Worm (Caenorhabditis elegans) whole organism, mixed stage, embryonic: ENCODE data around the gene Y41C4A.18.

Experiments used
- M03D4.4 ChIP-seq: sonication (generic microtip); optimal IDR thresholded peaks from 2 replicates; lab custom pipeline; 2017; ENCODE audit warnings: mild to moderate bottlenecking, missing genetic modification characterization, missing compliant biosample characterization
- bed-3 ChIP-seq: fragments of 200-800 bp; sonication (Bioruptor generic); optimal IDR thresholded peaks from 3 replicates; lab custom pipeline; 2018; ENCODE audit warnings: mild to moderate bottlenecking, missing genetic modification characterization, moderate library complexity, missing compliant biosample characterization
- blmp-1 ChIP-seq: fragments of 150-350 bp; optimal IDR thresholded peaks from 2 replicates; lab custom pipeline; 2014; ENCODE audit warnings: missing biosample characterization, missing genetic modification characterization
- ceh-43 ChIP-seq: fragments of 200-800 bp; sonication (Bioruptor generic); optimal IDR thresholded peaks from 2 replicates; lab custom pipeline; 2018; ENCODE audit warnings: mild to moderate bottlenecking, missing genetic modification characterization, moderate library complexity, missing compliant biosample characterization
- ces-1 ChIP-seq: fragments of 150-350 bp; optimal IDR thresholded peaks from 2 replicates; lab custom pipeline; 2014; ENCODE audit warnings: missing biosample characterization, missing genetic modification reagents, missing genetic modification characterization
- elt-1 ChIP-seq: sonication (generic microtip); optimal IDR thresholded peaks from 2 replicates; lab custom pipeline; 2017; ENCODE audit warnings: missing genetic modification characterization, mild to moderate bottlenecking, missing compliant biosample characterization, antibody characterized with exemption, moderate library complexity, borderline replicate concordance; ENCODE audit not compliant: insufficient read depth
- elt-3 ChIP-seq: fragments of 150-350 bp; optimal IDR thresholded peaks from 2 replicates; lab custom pipeline; 2014; ENCODE audit warnings: missing biosample characterization, missing genetic modification characterization
- flh-1 ChIP-seq: fragments of 200-800 bp; sonication (Bioruptor generic); optimal IDR thresholded peaks from 2 replicates; lab custom pipeline; 2018; ENCODE audit warnings: mild to moderate bottlenecking, missing genetic modification characterization, moderate library complexity, missing compliant biosample characterization
- ham-2 ChIP-seq: fragments of 200-800 bp; sonication (Bioruptor generic); optimal IDR thresholded peaks from 2 replicates; lab custom pipeline; 2018; ENCODE audit warnings: mild to moderate bottlenecking, missing genetic modification characterization, missing compliant biosample characterization
- hlh-1 ChIP-seq: fragments of 150-350 bp; optimal IDR thresholded peaks from 2 replicates; lab custom pipeline; 2014; ENCODE audit warnings: missing biosample characterization, missing genetic modification reagents, missing genetic modification characterization
- lin-13 ChIP-seq: fragments of 150-350 bp; optimal IDR thresholded peaks from 2 replicates; lab custom pipeline; 2014; ENCODE audit warnings: missing biosample characterization, missing genetic modification characterization
- lin-32 ChIP-seq: fragments of 200-800 bp; sonication (Bioruptor generic); optimal IDR thresholded peaks from 2 replicates; lab custom pipeline; 2018; ENCODE audit warnings: mild to moderate bottlenecking, missing genetic modification characterization, missing compliant biosample characterization
- lsy-2 ChIP-seq: fragments of 150-350 bp; optimal IDR thresholded peaks from 2 replicates; lab custom pipeline; 2014; ENCODE audit warnings: missing biosample characterization, missing genetic modification characterization
- mab-5 ChIP-seq: fragments of 150-350 bp; optimal IDR thresholded peaks from 2 replicates; lab custom pipeline; 2014; ENCODE audit warnings: missing biosample characterization, missing genetic modification characterization
- mep-1 ChIP-seq: fragments of 150-350 bp; optimal IDR thresholded peaks from 2 replicates; lab custom pipeline; 2017; ENCODE audit warnings: missing biosample characterization, missing genetic modification reagents, missing genetic modification characterization, inconsistent platforms
- mls-2 ChIP-seq: sonication (generic microtip); optimal IDR thresholded peaks from 2 replicates; lab custom pipeline; 2016; ENCODE audit warnings: mild to moderate bottlenecking, missing genetic modification characterization, moderate library complexity, missing compliant biosample characterization
- nhr-12 ChIP-seq: fragments of 150-350 bp; optimal IDR thresholded peaks from 2 replicates; lab custom pipeline; 2014; ENCODE audit warnings: missing biosample characterization, missing genetic modification characterization
- nhr-2 ChIP-seq: fragments of 150-350 bp; optimal IDR thresholded peaks from 2 replicates; lab custom pipeline; 2014; ENCODE audit warnings: missing biosample characterization, missing genetic modification characterization
- nhr-237 ChIP-seq: fragments of 150-350 bp; optimal IDR thresholded peaks from 2 replicates; lab custom pipeline; 2014; ENCODE audit warnings: missing biosample characterization, missing genetic modification characterization
- nhr-28 ChIP-seq: fragments of 150-350 bp; optimal IDR thresholded peaks from 2 replicates; lab custom pipeline; 2014; ENCODE audit warnings: missing biosample characterization, missing genetic modification characterization
- nhr-76 ChIP-seq: sonication (generic microtip); optimal IDR thresholded peaks from 2 replicates; lab custom pipeline; 2017; ENCODE audit warnings: missing biosample characterization, missing genetic modification characterization
- pha-4 ChIP-seq: fragments of 150-350 bp; optimal IDR thresholded peaks from 2 replicates; lab custom pipeline; 2018; ENCODE audit warnings: missing biosample characterization, missing genetic modification reagents, missing genetic modification characterization
- sem-2 ChIP-seq: fragments of 200-800 bp; sonication (Bioruptor generic); optimal IDR thresholded peaks from 2 replicates; lab custom pipeline; 2018; ENCODE audit warnings: mild to moderate bottlenecking, missing genetic modification characterization, missing compliant biosample characterization
- snpc-4 ChIP-seq: fragments of 150-350 bp; optimal IDR thresholded peaks from 2 replicates; lab custom pipeline; 2014; ENCODE audit warnings: missing biosample characterization, missing genetic modification characterization
- sptf-1 ChIP-seq: sonication (generic microtip); optimal IDR thresholded peaks from 2 replicates; lab custom pipeline; 2017; ENCODE audit warnings: mild to moderate bottlenecking, missing genetic modification characterization, moderate library complexity, missing compliant biosample characterization
- tbx-8 ChIP-seq: fragments of 200-800 bp; sonication (Bioruptor generic); optimal IDR thresholded peaks from 2 replicates; lab custom pipeline; 2018; ENCODE audit warnings: mild to moderate bottlenecking, missing genetic modification characterization, moderate library complexity, missing compliant biosample characterization
- unc-39 ChIP-seq: fragments of 150-350 bp; optimal IDR thresholded peaks from 2 replicates; lab custom pipeline; 2014; ENCODE audit warnings: missing biosample characterization, missing genetic modification characterization
- unc-62 ChIP-seq: fragments of 150-350 bp; optimal IDR thresholded peaks from 2 replicates; lab custom pipeline; 2014; ENCODE audit warnings: missing biosample characterization, missing genetic modification reagents, missing genetic modification characterization
- zip-8 ChIP-seq: fragments of 150-350 bp; optimal IDR thresholded peaks from 2 replicates; lab custom pipeline; 2014; ENCODE audit warnings: missing biosample characterization, missing genetic modification characterization
- ztf-11 ChIP-seq: fragments of 150-350 bp; optimal IDR thresholded peaks from 2 replicates; lab custom pipeline; 2014; ENCODE audit warnings: missing biosample characterization, missing genetic modification characterization

The Y41C4A.18 gene

DNA sequence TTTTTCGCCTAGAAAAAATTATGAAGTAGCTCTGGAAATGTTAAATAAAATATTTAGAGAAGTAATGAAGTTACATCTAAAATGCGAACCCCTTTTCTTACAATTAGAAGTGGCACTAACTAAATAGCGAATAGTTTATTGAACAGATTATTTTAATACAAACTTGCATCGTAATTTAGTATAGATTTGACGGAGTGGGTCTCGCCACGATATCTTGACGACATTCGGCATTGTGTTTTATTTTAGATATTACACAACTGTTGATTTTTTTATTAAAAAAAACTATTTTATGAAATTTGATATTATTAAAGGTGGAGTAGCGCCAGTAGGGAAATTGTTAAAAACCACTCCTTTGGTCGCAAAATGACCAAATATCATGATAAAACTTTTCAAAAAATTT, 40.5 kb upstream of the Y41C4A.18 start:
- TF ChIP-seq mab-5 (tag; lab: Kevin White, UChicago) (no peak), mls-2 (no peak), nhr-237 (tag; lab: Kevin White, UChicago) (no peak), snpc-4 (tag; lab: Kevin White, UChicago) (no peak), mep-1 (tag; lab: Kevin White, UChicago) (no peak), bed-3 (GFP tag; lab: Kevin White, UChicago) (no peak), pha-4 (tag; lab: Kevin White, UChicago) (no peak)

DNA sequence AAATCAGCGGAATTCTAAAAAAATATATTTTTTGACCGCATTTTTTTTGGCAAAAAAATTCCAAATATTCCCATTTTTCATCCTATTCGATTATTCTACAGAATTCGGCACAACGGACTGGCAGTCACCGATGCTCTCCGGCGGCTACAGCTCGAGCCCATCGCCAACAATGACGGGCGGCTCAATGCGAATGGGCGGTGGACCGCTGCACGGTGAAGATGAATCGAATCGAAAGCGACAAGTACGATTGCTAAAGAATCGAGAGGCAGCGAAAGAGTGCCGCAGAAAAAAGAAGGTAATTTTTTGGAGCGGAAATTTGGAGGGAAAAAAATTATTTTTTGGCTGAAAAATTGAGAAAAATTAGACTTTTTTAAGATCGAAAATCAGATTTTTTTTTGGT, 38.0 kb upstream of the Y41C4A.18 start:
- TF ChIP-seq nhr-28 (tag; lab: Kevin White, UChicago) (no peak), ztf-11 (tag; lab: Kevin White, UChicago) (no peak), hlh-1 (tag; lab: Kevin White, UChicago) (no peak), mep-1 (tag; lab: Kevin White, UChicago) (no peak), ham-2 (no peak), bed-3 (GFP tag; lab: Kevin White, UChicago) (no peak), lsy-2 (no peak), sem-2 (GFP tag; lab: Kevin White, UChicago) (no peak)

DNA sequence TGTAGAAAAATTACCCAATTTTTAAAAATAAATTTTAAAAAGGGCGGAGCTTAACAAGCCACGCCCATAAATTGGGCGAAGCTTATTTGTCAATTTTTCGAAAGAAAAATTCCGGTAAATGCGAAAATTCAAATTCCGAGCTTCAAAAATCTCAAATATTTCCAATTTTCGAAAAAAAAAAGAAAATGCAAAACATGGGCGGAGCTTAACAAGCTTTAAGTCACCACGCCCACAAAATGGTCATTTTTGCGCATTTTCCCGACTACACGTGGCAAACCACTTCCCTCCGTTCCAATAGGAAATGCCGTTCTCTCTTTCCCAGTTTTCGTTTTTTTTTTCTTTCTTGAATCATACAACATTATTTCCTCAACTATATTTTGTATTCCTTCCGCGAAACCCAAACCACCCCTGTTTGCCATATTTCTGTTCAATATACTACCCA, 35.9 kb upstream of the Y41C4A.18 start:
- TF ChIP-seq snpc-4 (tag; lab: Kevin White, UChicago) (no peak), elt-3 (tag; lab: Kevin White, UChicago) (no peak), nhr-76 (no peak), blmp-1 (tag; lab: Kevin White, UChicago) (no peak), zip-8 (tag; lab: Kevin White, UChicago) (no peak), lin-13 (tag; lab: Kevin White, UChicago) (no peak), elt-1 (tag; lab: Kevin White, UChicago) (no peak), tbx-8 (GFP tag; lab: Kevin White, UChicago) (no peak), nhr-237 (tag; lab: Kevin White, UChicago) (no peak), M03D4.4 (no peak), sem-2 (GFP tag; lab: Kevin White, UChicago) (no peak), unc-62 (GFP tag; lab: Kevin White, UChicago) (no peak), nhr-28 (tag; lab: Kevin White, UChicago) (no peak), nhr-2 (tag; lab: Kevin White, UChicago) (no peak)
- TF ChIP-seq, all 35 proteins: peak for 0

DNA sequence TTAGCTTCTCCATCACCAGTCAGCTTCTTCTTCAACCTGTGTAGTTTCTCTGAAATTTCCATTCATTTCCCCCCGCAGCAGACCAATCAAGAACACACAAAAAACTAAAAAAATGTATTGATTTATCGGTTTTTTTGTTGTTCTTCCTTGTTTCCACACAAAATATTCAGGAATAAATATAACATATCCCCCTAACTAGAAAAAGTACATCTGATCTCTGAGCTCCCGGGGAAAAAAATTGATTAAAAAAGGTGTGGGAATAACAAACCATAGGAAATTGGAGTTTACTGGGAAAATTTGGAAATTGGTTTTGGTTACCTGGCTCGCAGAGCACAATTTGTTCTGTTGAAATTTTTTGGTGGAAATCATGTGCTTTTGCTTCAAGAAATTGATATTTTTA, 35.4 kb upstream of the Y41C4A.18 start, which contains the start of gene Y41C4A.22:
Gene Y41C4A.22, plus strand, starts transcription at position 301 of the 400 bp plus-strand sequence.
- TF ChIP-seq nhr-2 (tag; lab: Kevin White, UChicago) (no peak), lsy-2 (no peak), bed-3 (GFP tag; lab: Kevin White, UChicago) (no peak), nhr-12 (tag; lab: Kevin White, UChicago) (no peak), unc-39 (tag; lab: Kevin White, UChicago) (no peak), hlh-1 (tag; lab: Kevin White, UChicago) (no peak), sptf-1 (tag; lab: Kevin White, UChicago) (no peak), blmp-1 (tag; lab: Kevin White, UChicago) (no peak), lin-32 (GFP tag; lab: Kevin White, UChicago) (no peak)

DNA sequence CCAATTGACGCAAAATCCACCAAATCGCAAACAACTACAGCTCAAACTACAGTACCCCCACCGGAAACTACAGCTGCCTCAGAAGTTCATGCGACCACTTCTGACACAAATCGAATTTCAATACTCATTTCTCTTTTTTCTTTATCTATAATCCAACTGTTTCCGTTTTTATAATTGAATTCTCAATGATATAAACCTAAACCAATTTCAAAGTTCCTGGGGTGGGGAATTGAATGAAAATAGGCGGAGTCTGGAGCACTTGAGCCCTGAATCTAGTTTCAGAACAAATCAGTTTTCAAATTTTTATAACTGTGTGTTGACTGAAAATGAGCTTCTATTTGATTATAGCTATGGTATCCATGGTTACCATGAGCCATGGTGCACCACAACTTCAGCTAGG, 34.1 kb upstream of the Y41C4A.18 start, which contains the start of gene Y41C4A.6:
Gene Y41C4A.6, plus strand, starts transcription at position 301 of the 400 bp plus-strand sequence.
- TF ChIP-seq tbx-8 (GFP tag; lab: Kevin White, UChicago), result no peak
- no peak for TF ChIP-seq bed-3 (GFP tag; lab: Kevin White, UChicago)
- no peak for TF ChIP-seq pha-4 (tag; lab: Kevin White, UChicago)
- no peak for TF ChIP-seq unc-62 (GFP tag; lab: Kevin White, UChicago)
- TF ChIP-seq ztf-11 (tag; lab: Kevin White, UChicago), result no peak
- TF ChIP-seq ham-2, result no peak
- TF ChIP-seq lin-32 (GFP tag; lab: Kevin White, UChicago), result no peak

DNA sequence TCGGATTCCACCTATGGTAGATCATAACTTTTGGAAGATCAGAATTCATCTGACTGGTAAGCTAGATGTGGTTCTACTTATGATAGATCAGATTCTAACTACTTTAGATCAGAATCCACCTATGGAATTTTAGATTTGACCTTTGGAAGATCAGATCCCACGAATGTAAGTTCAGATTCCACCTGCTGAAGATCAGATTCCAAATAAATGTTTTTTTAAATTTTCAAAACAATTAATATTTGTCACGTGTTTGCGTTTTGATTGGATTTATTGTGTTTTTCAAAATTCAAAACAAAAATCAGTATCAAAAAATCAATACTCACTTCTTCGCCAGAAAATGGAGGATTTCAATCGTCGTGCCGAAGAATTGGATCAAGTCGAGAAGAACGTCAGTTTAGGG, 31.8 kb upstream of the Y41C4A.18 start, which contains the start of gene Y41C4A.7:
Gene Y41C4A.7, plus strand, starts transcription at position 301 of the 400 bp plus-strand sequence.
- TF ChIP-seq sem-2 (GFP tag; lab: Kevin White, UChicago) (no peak), flh-1 (no peak), ham-2 (no peak), nhr-76 (no peak), lsy-2 (no peak), unc-62 (GFP tag; lab: Kevin White, UChicago) (no peak), ceh-43 (GFP tag; lab: Kevin White, UChicago) (no peak), tbx-8 (GFP tag; lab: Kevin White, UChicago) (no peak), bed-3 (GFP tag; lab: Kevin White, UChicago) (no peak), ces-1 (GFP tag; lab: Kevin White, UChicago) (no peak), nhr-2 (tag; lab: Kevin White, UChicago) (no peak), nhr-237 (tag; lab: Kevin White, UChicago) (no peak), zip-8 (tag; lab: Kevin White, UChicago) (no peak)
